Fruit fly (Drosophila melanogaster): ENCODE data around the gene CG13318.

DNA sequence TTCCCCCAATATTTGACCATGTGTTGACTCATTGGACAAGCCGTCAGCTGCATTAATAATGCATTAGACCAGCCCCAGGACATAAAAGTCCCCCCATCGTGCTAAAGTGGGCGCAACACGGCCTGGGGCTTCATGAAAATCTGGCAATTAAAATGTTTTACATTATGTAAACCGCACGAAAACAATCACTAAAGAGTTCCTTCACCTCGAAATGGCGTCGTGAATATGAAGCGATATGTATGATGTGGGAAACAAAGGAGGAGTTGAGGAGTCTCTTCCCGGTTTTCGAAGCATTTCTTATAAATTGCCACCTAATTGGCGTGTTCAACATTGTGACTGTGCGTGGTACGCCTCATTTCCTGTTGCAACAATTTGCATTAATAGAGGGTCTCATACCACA is 29.8 kb downstream of the CG13318 start:
- TF ChIP-seq CG32121 (GFP tag; IDR thresholded peaks at IDR 0.05) (no peak), CG8159 (tag; optimal IDR thresholded peaks at IDR 0.05) (no peak)

All from whole organism, pupa.